Fruit fly (Drosophila melanogaster): Measurements from ENCODE around the gene AnxB10.

AnxB10 gene

DNA sequence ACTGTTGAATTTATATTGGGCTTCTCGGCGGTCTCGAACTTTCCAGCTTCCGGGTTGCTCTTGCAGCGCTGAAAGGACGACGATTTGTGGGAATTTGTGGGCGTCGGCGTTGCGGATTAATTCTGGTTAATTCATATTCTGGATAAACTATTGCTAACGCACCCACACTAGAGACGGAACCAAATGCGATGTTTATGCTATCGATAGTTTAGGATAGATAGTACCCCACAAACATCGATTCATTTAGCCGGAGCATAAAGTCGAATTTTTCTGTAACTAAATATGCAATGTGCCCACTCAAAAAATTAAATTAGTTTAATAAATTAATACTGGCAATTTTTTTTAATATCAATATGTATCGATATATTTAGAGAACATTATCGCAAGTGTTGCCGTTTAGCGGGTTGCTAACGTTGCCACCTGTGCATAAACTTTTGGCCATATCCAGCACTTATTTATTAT lies 13.6 kb downstream of the AnxB10 start, which contains the start of gene Rab35 (continued):
- TF ChIP-seq ato (GFP tag; IDR thresholded peaks at IDR 0.05; ENCODE audit: partially characterized antibody) (peak; percentile 84), CG13624 (GFP tag; optimal IDR thresholded peaks at IDR 0.05) (no peak), btn (GFP tag; optimal IDR thresholded peaks at IDR 0.05) (no peak), caup (GFP tag; optimal IDR thresholded peaks at IDR 0.05; ENCODE audit: severe bottlenecking) (no peak), CG6813 (GFP tag; optimal IDR thresholded peaks at IDR 0.05) (no peak), psq (GFP tag; optimal IDR thresholded peaks at IDR 0.05) (no peak), Kr (GFP tag; optimal IDR thresholded peaks at IDR 0.05) (no peak), hth (optimal IDR thresholded peaks at IDR 0.05) (no peak), CG13287 (GFP tag; IDR thresholded peaks at IDR 0.05; ENCODE audit: partially characterized antibody) (peak; percentile 93), ash1 (GFP tag; optimal IDR thresholded peaks at IDR 0.05) (no peak), CG6765 (GFP tag; optimal IDR thresholded peaks at IDR 0.05) (no peak), Pdp1 (GFP tag; optimal IDR thresholded peaks at IDR 0.05) (no peak), eyg (GFP tag; optimal IDR thresholded peaks at IDR 0.05) (no peak), Tbp (GFP tag; optimal IDR thresholded peaks at IDR 0.05) (no peak), nau (GFP tag; optimal IDR thresholded peaks at IDR 0.05) (no peak), sens (GFP tag) (no peak), Chrac-16 (GFP tag; optimal IDR thresholded peaks at IDR 0.05) (peak; percentile 23), Fer1 (GFP tag; optimal IDR thresholded peaks at IDR 0.05) (no peak), pros (GFP tag; optimal IDR thresholded peaks at IDR 0.05) (no peak), Jarid2 (GFP tag; optimal IDR thresholded peaks at IDR 0.05) (no peak), p53 (GFP tag; optimal IDR thresholded peaks at IDR 0.05) (no peak), Meics (GFP tag; optimal IDR thresholded peaks at IDR 0.05) (no peak), sr (GFP tag; IDR thresholded peaks at IDR 0.05) (no peak), tio (GFP tag; optimal IDR thresholded peaks at IDR 0.05) (no peak), wek (GFP tag; optimal IDR thresholded peaks at IDR 0.05) (no peak), CG13296 (GFP tag; optimal IDR thresholded peaks at IDR 0.05) (no peak), ewg (GFP tag; optimal IDR thresholded peaks at IDR 0.05) (no peak), CG10979 (tag; optimal IDR thresholded peaks at IDR 0.05) (no peak), CrebB (tag; optimal IDR thresholded peaks at IDR 0.05) (no peak), CG10274 (GFP tag; optimal IDR thresholded peaks at IDR 0.05) (no peak), CG3407 (GFP tag; optimal IDR thresholded peaks at IDR 0.05) (no peak), onecut (GFP tag; IDR thresholded peaks at IDR 0.05) (no peak), CG5953 (GFP tag; IDR thresholded peaks at IDR 0.05) (no peak), CG4424 (GFP tag; optimal IDR thresholded peaks at IDR 0.05) (no peak), pan (optimal IDR thresholded peaks at IDR 0.05) (no peak), pan (GFP tag; optimal IDR thresholded peaks at IDR 0.05 in 1 of 2, IDR thresholded peaks at IDR 0.05 in 1 of 2) (no peak), CG16813 (GFP tag; IDR thresholded peaks at IDR 0.05; ENCODE audit: partially characterized antibody) (peak; percentile 95), Dad (GFP tag; optimal IDR thresholded peaks at IDR 0.05) (no peak), Dek (tag; optimal IDR thresholded peaks at IDR 0.05) (no peak), CG3163 (GFP tag; optimal IDR thresholded peaks at IDR 0.05) (no peak), lola (GFP tag; optimal IDR thresholded peaks at IDR 0.05) (no peak), bab2 (GFP tag; optimal IDR thresholded peaks at IDR 0.05) (no peak), H2.0 (GFP tag; IDR thresholded peaks at IDR 0.05) (no peak), tin (GFP tag; optimal IDR thresholded peaks at IDR 0.05) (peak; percentile 18), CG2120 (GFP tag; optimal IDR thresholded peaks at IDR 0.05) (peak; percentile 49)

All from whole organism, embryonic.